Worm (Caenorhabditis elegans) whole organism, late embryonic: ENCODE measurements around the gene Y69A2AR.24.

Experiments used
- C08G9.2 ChIP-seq: sonication (generic microtip); optimal IDR thresholded peaks from 2 replicates; lab custom pipeline; 2016; ENCODE audit warnings: mild to moderate bottlenecking, missing genetic modification characterization, moderate library complexity, missing compliant biosample characterization
- F13H6.1 ChIP-seq: sonication (generic microtip); optimal IDR thresholded peaks from 2 replicates; lab custom pipeline; 2016; ENCODE audit warnings: missing genetic modification characterization, missing compliant biosample characterization
- K09A11.1 ChIP-seq: sonication (generic microtip); optimal IDR thresholded peaks from 2 replicates; lab custom pipeline; 2017; ENCODE audit warnings: antibody characterized with exemption, mild to moderate bottlenecking, missing genetic modification characterization, missing compliant biosample characterization; ENCODE audit not compliant: insufficient read depth
- Y22D7AL.16 ChIP-seq: sonication (generic microtip); optimal IDR thresholded peaks from 2 replicates; lab custom pipeline; 2016; ENCODE audit warnings: missing genetic modification characterization, missing compliant biosample characterization
- ahr-1 ChIP-seq: sonication (generic microtip); optimal IDR thresholded peaks from 2 replicates; lab custom pipeline; 2016; ENCODE audit warnings: missing genetic modification characterization, missing compliant biosample characterization
- ama-1 ChIP-seq: fragments of 150-350 bp; optimal IDR thresholded peaks from 2 replicates; lab custom pipeline; 2014
- ceh-18 ChIP-seq: sonication (generic microtip); optimal IDR thresholded peaks from 2 replicates; lab custom pipeline; 2016; ENCODE audit warnings: missing genetic modification characterization, missing compliant biosample characterization
- ceh-22 ChIP-seq: sonication (generic microtip); optimal IDR thresholded peaks from 2 replicates; lab custom pipeline; 2017; ENCODE audit warnings: missing biosample characterization, missing genetic modification characterization
- ceh-24 ChIP-seq: sonication (generic microtip); optimal IDR thresholded peaks from 2 replicates; lab custom pipeline; 2016; ENCODE audit warnings: mild to moderate bottlenecking, missing genetic modification characterization, missing compliant biosample characterization
- ceh-30 ChIP-seq: fragments of 150-350 bp; optimal IDR thresholded peaks from 2 replicates; lab custom pipeline; 2014; ENCODE audit warnings: missing biosample characterization, missing genetic modification characterization
- ceh-31 ChIP-seq: sonication (generic microtip); optimal IDR thresholded peaks from 2 replicates; lab custom pipeline; 2016; ENCODE audit warnings: missing genetic modification characterization, missing compliant biosample characterization
- ceh-34 ChIP-seq: sonication (generic microtip); optimal IDR thresholded peaks from 2 replicates; lab custom pipeline; 2016; ENCODE audit warnings: mild to moderate bottlenecking, missing genetic modification characterization, missing compliant biosample characterization
- ceh-45 ChIP-seq: fragments of 200-800 bp; sonication (Bioruptor generic); IDR thresholded peaks from 2 replicates; pipeline ENCODE4 v1.3.6; 2022; ENCODE audit warnings: missing genetic modification reagents, missing genetic modification characterization, missing compliant biosample characterization
- ceh-48 ChIP-seq: sonication (generic microtip); optimal IDR thresholded peaks from 2 replicates; lab custom pipeline; 2016; ENCODE audit warnings: missing genetic modification characterization, inconsistent platforms, missing compliant biosample characterization
- ceh-6 ChIP-seq: fragments of 200-800 bp; sonication (Bioruptor generic); optimal IDR thresholded peaks from 2 replicates; lab custom pipeline; 2018; ENCODE audit warnings: mild to moderate bottlenecking, missing genetic modification characterization, missing compliant biosample characterization
- ceh-9 ChIP-seq: sonication (generic microtip); optimal IDR thresholded peaks from 2 replicates; lab custom pipeline; 2016; ENCODE audit warnings: mild to moderate bottlenecking, missing genetic modification characterization, inconsistent platforms, missing compliant biosample characterization
- che-1 ChIP-seq: sonication (generic microtip); optimal IDR thresholded peaks from 2 replicates; lab custom pipeline; 2016; ENCODE audit warnings: mild to moderate bottlenecking, missing genetic modification characterization, missing compliant biosample characterization
- dmd-4 ChIP-seq: sonication (generic microtip); optimal IDR thresholded peaks from 2 replicates; lab custom pipeline; 2016; ENCODE audit warnings: borderline replicate concordance, missing genetic modification characterization, missing compliant biosample characterization
- dve-1 ChIP-seq: sonication (generic microtip); optimal IDR thresholded peaks from 2 replicates; lab custom pipeline; 2017; ENCODE audit warnings: antibody characterized with exemption, mild to moderate bottlenecking, missing genetic modification characterization, missing compliant biosample characterization
- fkh-10 ChIP-seq: fragments of 150-350 bp; optimal IDR thresholded peaks from 2 replicates; lab custom pipeline; 2014; ENCODE audit warnings: missing biosample characterization, missing genetic modification reagents, missing genetic modification characterization
- hlh-30 ChIP-seq: sonication (generic microtip); optimal IDR thresholded peaks from 2 replicates; lab custom pipeline; 2017; ENCODE audit warnings: antibody characterized with exemption, missing genetic modification characterization, missing compliant biosample characterization; ENCODE audit not compliant: insufficient read depth
- hlh-8 ChIP-seq: sonication (generic microtip); optimal IDR thresholded peaks from 2 replicates; lab custom pipeline; 2016; ENCODE audit warnings: missing genotype, missing genetic modification characterization, missing compliant biosample characterization
- lim-6 ChIP-seq: sonication (generic microtip); optimal IDR thresholded peaks from 2 replicates; lab custom pipeline; 2016; ENCODE audit warnings: missing genetic modification characterization, missing compliant biosample characterization
- mec-3 ChIP-seq: sonication (generic microtip); optimal IDR thresholded peaks from 2 replicates; lab custom pipeline; 2016; ENCODE audit warnings: borderline replicate concordance, missing genetic modification characterization, missing compliant biosample characterization
- nfya-1 ChIP-seq: sonication (generic microtip); optimal IDR thresholded peaks from 2 replicates; lab custom pipeline; 2017; ENCODE audit warnings: missing genetic modification characterization, mild to moderate bottlenecking, missing compliant biosample characterization, antibody characterized with exemption, moderate library complexity
- nhr-11 ChIP-seq: fragments of 150-350 bp; optimal IDR thresholded peaks from 2 replicates; lab custom pipeline; 2014; ENCODE audit warnings: missing biosample characterization, missing genetic modification characterization
- npax-4 ChIP-seq: sonication (generic microtip); optimal IDR thresholded peaks from 2 replicates; lab custom pipeline; 2016; ENCODE audit warnings: missing genetic modification characterization, missing compliant biosample characterization
- pax-1 ChIP-seq: fragments of 150-350 bp; optimal IDR thresholded peaks from 2 replicates; lab custom pipeline; 2014; ENCODE audit warnings: missing biosample characterization, missing genetic modification characterization
- pha-4 ChIP-seq: fragments of 150-350 bp; optimal IDR thresholded peaks from 2 replicates; lab custom pipeline; 2018; ENCODE audit warnings: missing biosample characterization, missing genetic modification reagents, missing genetic modification characterization
- pros-1 ChIP-seq: fragments of 150-350 bp; optimal IDR thresholded peaks from 2 replicates; lab custom pipeline; 2014; ENCODE audit warnings: missing biosample characterization, missing genetic modification reagents, missing genetic modification characterization
- ref-2 ChIP-seq: sonication (generic microtip); optimal IDR thresholded peaks from 2 replicates; lab custom pipeline; 2016; ENCODE audit warnings: missing genetic modification characterization, missing compliant biosample characterization
- sox-4 ChIP-seq: sonication (generic microtip); optimal IDR thresholded peaks from 2 replicates; lab custom pipeline; 2017; ENCODE audit warnings: mild to moderate bottlenecking, missing genetic modification characterization, inconsistent platforms, missing compliant biosample characterization
- tbx-2 ChIP-seq: sonication (generic microtip); optimal IDR thresholded peaks from 2 replicates; lab custom pipeline; 2016; ENCODE audit warnings: missing genetic modification characterization, missing compliant biosample characterization
- ttx-3 ChIP-seq: sonication (generic microtip); optimal IDR thresholded peaks from 2 replicates; lab custom pipeline; 2016; ENCODE audit warnings: missing genetic modification reagents, missing genetic modification characterization, missing compliant biosample characterization
- unc-3 ChIP-seq, 2 experiments: fragments of 200-800 bp in 1 of 2; sonication (Bioruptor generic) in 1 of 2; sonication (generic microtip) in 1 of 2; conservative IDR thresholded peaks in 1 of 2; optimal IDR thresholded peaks in 1 of 2; 2 replicates each; pipeline versions ENCODE4 v1.3.6 to Lab custom; 2016 to 2022; ENCODE audit warnings: missing compliant biosample characterization in 2 of 2, missing genetic modification characterization in 2 of 2, missing genetic modification reagents in 1 of 2
- unc-55 ChIP-seq: sonication (generic microtip); optimal IDR thresholded peaks from 2 replicates; lab custom pipeline; 2017; ENCODE audit warnings: missing biosample characterization, missing genetic modification reagents, missing genetic modification characterization
- zip-5 ChIP-seq: sonication (generic microtip); optimal IDR thresholded peaks from 2 replicates; lab custom pipeline; 2016; ENCODE audit warnings: missing genetic modification characterization, missing compliant biosample characterization

Gene Y69A2AR.24

ce11 chrIV:2597417-2597816, 33.5 kb upstream of the Y69A2AR.24 start, which contains the start of gene Y69A2AR.47:
Gene Y69A2AR.47 (plus strand): TSS chrIV:2597717.
- TF ChIP-seq ceh-22 (tag; lab: Kevin White, UChicago) = no peak
- TF ChIP-seq ceh-24 (tag; lab: Kevin White, UChicago) = no peak
- TF ChIP-seq unc-3 (GFP tag; conservative IDR thresholded peaks at IDR 0.05; lab: Robert Waterston, UW) = no peak
- TF ChIP-seq unc-3 (tag; optimal IDR thresholded peaks at IDR 0.05; lab: Kevin White, UChicago) = no peak
- TF ChIP-seq Y22D7AL.16 = no peak
- no peak for TF ChIP-seq ceh-30 (tag; lab: Kevin White, UChicago)
- no peak for TF ChIP-seq sox-4 (tag; lab: Kevin White, UChicago)
- no peak for TF ChIP-seq fkh-10 (GFP tag; lab: Kevin White, UChicago)
- no peak for TF ChIP-seq ref-2
- no peak for TF ChIP-seq ceh-6 (GFP tag; lab: Kevin White, UChicago)
- TF ChIP-seq ceh-18 (tag; lab: Kevin White, UChicago) = no peak
- TF ChIP-seq hlh-30 = no peak

DNA sequence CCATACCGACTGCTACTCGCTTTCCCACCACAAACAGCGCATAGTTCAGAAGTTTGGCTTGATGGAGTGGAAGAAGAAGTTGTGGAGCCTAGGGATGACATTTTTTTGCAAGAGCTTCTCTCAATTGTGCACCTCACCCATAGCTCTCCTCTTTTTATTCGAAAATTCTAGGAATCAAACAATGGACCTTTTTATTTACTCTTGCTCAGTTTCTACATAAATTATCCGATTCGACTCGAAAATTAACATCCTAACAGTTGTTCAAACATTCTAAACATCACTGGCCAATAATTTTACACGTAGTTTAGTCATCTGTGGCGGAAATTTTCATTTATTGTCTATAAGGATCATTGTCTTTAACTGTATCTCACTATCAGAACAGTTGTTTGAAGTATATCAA, 17.6 kb upstream of the Y69A2AR.24 start, which contains the start of gene nhr-242:
TSS of gene nhr-242 (minus strand) at position 101 of the 400 bp plus-strand sequence.
- no peak for TF ChIP-seq dve-1 (tag; lab: Kevin White, UChicago)
- no peak for TF ChIP-seq tbx-2 (tag; lab: Kevin White, UChicago)
- no peak for TF ChIP-seq ceh-18 (tag; lab: Kevin White, UChicago)
- TF ChIP-seq ama-1 (lab: Kevin White, UChicago) = no peak
- no peak for TF ChIP-seq ahr-1 (tag; lab: Kevin White, UChicago)
- TF ChIP-seq lim-6 (tag; lab: Kevin White, UChicago) = no peak
- no peak for TF ChIP-seq ceh-9 (tag; lab: Kevin White, UChicago)
- TF ChIP-seq C08G9.2 (tag; lab: Kevin White, UChicago) = no peak
- TF ChIP-seq ceh-31 (tag; lab: Kevin White, UChicago) = no peak
- no peak for TF ChIP-seq che-1 (tag; lab: Kevin White, UChicago)
- no peak for TF ChIP-seq F13H6.1 (tag; lab: Kevin White, UChicago)
- no peak for TF ChIP-seq npax-4 (tag; lab: Kevin White, UChicago)
- TF ChIP-seq fkh-10 (GFP tag; lab: Kevin White, UChicago) = no peak
- no peak for TF ChIP-seq unc-55 (GFP tag; lab: Kevin White, UChicago)
- TF ChIP-seq ceh-22 (tag; lab: Kevin White, UChicago) = no peak
- TF ChIP-seq hlh-8 (tag; lab: Kevin White, UChicago) = no peak
- TF ChIP-seq ref-2 = no peak

- TF ChIP-seq dmd-4 (no peak), pros-1 (no peak), ceh-24 (tag; lab: Kevin White, UChicago) (no peak), F13H6.1 (tag; lab: Kevin White, UChicago) (no peak), pax-1 (tag; lab: Kevin White, UChicago) (no peak), ceh-48 (tag; lab: Kevin White, UChicago) (no peak), zip-5 (tag; lab: Kevin White, UChicago) (no peak), nfya-1 (tag; lab: Kevin White, UChicago) (no peak), tbx-2 (tag; lab: Kevin White, UChicago) (no peak)
These were observed 9.3 kb upstream of the Y69A2AR.24 start for ce11 chrIV:2573122-2573521.

DNA sequence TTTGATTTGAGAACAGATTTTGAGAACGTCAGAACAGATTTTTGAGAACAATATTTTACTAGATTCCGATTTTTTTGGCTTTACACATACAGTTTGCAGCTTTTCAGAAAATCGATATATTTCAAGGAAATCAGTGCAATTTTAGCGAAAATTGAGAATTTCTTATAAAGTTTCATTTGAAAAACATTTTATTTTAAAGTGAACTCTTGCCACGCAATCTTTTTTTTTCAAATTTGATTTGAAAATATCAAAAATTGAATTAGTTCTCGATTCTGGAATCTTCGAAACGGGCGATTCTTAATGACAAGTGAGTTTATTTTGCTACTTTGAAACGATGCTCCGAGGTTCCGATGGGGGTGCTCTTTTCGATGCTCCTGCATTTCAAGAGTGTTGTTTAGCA, 8.2 kb upstream of the Y69A2AR.24 start, which contains the start of gene Y69A2AR.51:
TSS of gene Y69A2AR.51 (plus strand) at position 301 of the 400 bp plus-strand sequence.
- no peak for TF ChIP-seq K09A11.1 (tag; lab: Kevin White, UChicago)
- TF ChIP-seq ceh-45 (GFP tag; lab: Robert Waterston, UW) = no peak
- TF ChIP-seq ceh-34 (tag; lab: Kevin White, UChicago) = no peak
- TF ChIP-seq nhr-11 (tag; lab: Kevin White, UChicago) = no peak
- no peak for TF ChIP-seq mec-3
- TF ChIP-seq pha-4 = no peak
- TF ChIP-seq ama-1 (lab: Kevin White, UChicago) = no peak
- TF ChIP-seq ceh-6 (GFP tag; lab: Kevin White, UChicago) = no peak
- no peak for TF ChIP-seq nfya-1 (tag; lab: Kevin White, UChicago)
- no peak for TF ChIP-seq ttx-3 (tag; lab: Kevin White, UChicago)
- no peak for TF ChIP-seq ceh-31 (tag; lab: Kevin White, UChicago)
- no peak for TF ChIP-seq fkh-10 (GFP tag; lab: Kevin White, UChicago)
- TF ChIP-seq hlh-8 (tag; lab: Kevin White, UChicago) = no peak
- TF ChIP-seq dmd-4 = no peak
- TF ChIP-seq ahr-1 (tag; lab: Kevin White, UChicago) = no peak
